Worm (Caenorhabditis elegans): ENCODE data around the gene lys-8.

- TF ChIP-seq ztf-29 (GFP tag; IDR thresholded peaks at IDR 0.05) (no peak), med-1 (GFP tag; optimal IDR thresholded peaks at IDR 0.05; ENCODE audit: insufficient read depth) (no peak)
Observed at ce11 chrII:5577060-5577459, 8.9 kb upstream of the lys-8 start.
